Worm (Caenorhabditis elegans) whole organism, L2 larva: ENCODE results near the gene nra-1.

ENCODE experiments used
- C34F6.9 ChIP-seq: fragments of 150-350 bp; optimal IDR thresholded peaks from 2 replicates; lab custom pipeline; 2014; ENCODE audit warnings: missing biosample characterization, missing genetic modification characterization
- F13H6.1 ChIP-seq: sonication (generic microtip); optimal IDR thresholded peaks from 2 replicates; lab custom pipeline; 2016; ENCODE audit warnings: missing genetic modification characterization, missing compliant biosample characterization
- R02D3.7 ChIP-seq: fragments of 150-350 bp; optimal IDR thresholded peaks from 2 replicates; lab custom pipeline; 2014; ENCODE audit warnings: missing biosample characterization, missing genetic modification characterization
- Y55F3AM.14 ChIP-seq: fragments of 200-800 bp; sonication (Bioruptor generic); optimal IDR thresholded peaks from 2 replicates; lab custom pipeline; 2018; ENCODE audit warnings: mild to moderate bottlenecking, missing genetic modification characterization, missing compliant biosample characterization
- ZK546.5 ChIP-seq: sonication (generic microtip); optimal IDR thresholded peaks from 2 replicates; lab custom pipeline; 2017; ENCODE audit warnings: missing biosample characterization, missing genetic modification characterization
- ama-1 ChIP-seq: fragments of 150-350 bp; optimal IDR thresholded peaks from 2 replicates; lab custom pipeline; 2018; ENCODE audit warnings: inconsistent platforms
- blmp-1 ChIP-seq: sonication (generic microtip); optimal IDR thresholded peaks from 2 replicates; lab custom pipeline; 2017; ENCODE audit warnings: missing genetic modification characterization, mild to moderate bottlenecking, missing compliant biosample characterization, antibody characterized with exemption, moderate library complexity; ENCODE audit not compliant: insufficient read depth
- ceh-16 ChIP-seq: fragments of 150-350 bp; optimal IDR thresholded peaks from 2 replicates; lab custom pipeline; 2014; ENCODE audit warnings: missing biosample characterization, missing genetic modification characterization
- ceh-82 ChIP-seq: fragments of 150-350 bp; optimal IDR thresholded peaks from 2 replicates; lab custom pipeline; 2014; ENCODE audit warnings: missing biosample characterization, missing genetic modification characterization
- crh-2 ChIP-seq: sonication (generic microtip); optimal IDR thresholded peaks from 2 replicates; lab custom pipeline; 2017; ENCODE audit warnings: missing biosample characterization, missing genetic modification characterization
- egl-27 ChIP-seq: sonication (generic microtip); optimal IDR thresholded peaks from 3 replicates; lab custom pipeline; 2017; ENCODE audit warnings: missing biosample characterization, missing genetic modification reagents, missing genetic modification characterization
- elt-1 ChIP-seq: fragments of 150-350 bp; optimal IDR thresholded peaks from 2 replicates; lab custom pipeline; 2014; ENCODE audit warnings: missing biosample characterization, missing genetic modification characterization
- elt-3 ChIP-seq: sonication (generic microtip); optimal IDR thresholded peaks from 2 replicates; lab custom pipeline; 2017; ENCODE audit warnings: missing biosample characterization, missing genetic modification characterization
- fos-1 ChIP-seq: fragments of 150-350 bp; optimal IDR thresholded peaks from 2 replicates; lab custom pipeline; 2014; ENCODE audit warnings: missing biosample characterization, missing genetic modification characterization
- lin-11 ChIP-seq: fragments of 150-350 bp; sonication (generic microtip); optimal IDR thresholded peaks from 2 replicates; lab custom pipeline; 2014; ENCODE audit warnings: missing biosample characterization, missing genetic modification characterization, inconsistent platforms, mixed read lengths
- lin-13 ChIP-seq: fragments of 150-350 bp; optimal IDR thresholded peaks from 2 replicates; lab custom pipeline; 2014; ENCODE audit warnings: missing biosample characterization, missing genetic modification reagents, missing genetic modification characterization
- lsy-2 ChIP-seq, 2 experiments: fragments of 150-350 bp in 1 of 2; sonication (generic microtip) in 1 of 2; optimal IDR thresholded peaks; 2 replicates each; lab custom pipeline; 2014 to 2017; ENCODE audit warnings: missing biosample characterization in 2 of 2, missing genetic modification characterization in 2 of 2
- mab-5 ChIP-seq: fragments of 150-350 bp; optimal IDR thresholded peaks from 2 replicates; lab custom pipeline; 2014; ENCODE audit warnings: missing biosample characterization, missing genetic modification characterization
- mdl-1 ChIP-seq, 2 experiments: fragments of 150-350 bp in 1 of 2; sonication (generic microtip) in 1 of 2; optimal IDR thresholded peaks; 2 replicates each; lab custom pipeline; 2017; ENCODE audit warnings: missing biosample characterization in 2 of 2, missing genetic modification characterization in 2 of 2
- nhr-11 ChIP-seq: fragments of 150-350 bp; optimal IDR thresholded peaks from 2 replicates; lab custom pipeline; 2014; ENCODE audit warnings: missing biosample characterization, missing genetic modification characterization
- nhr-129 ChIP-seq: fragments of 150-350 bp; optimal IDR thresholded peaks from 2 replicates; lab custom pipeline; 2014; ENCODE audit warnings: missing biosample characterization, missing genetic modification characterization
- nhr-23 ChIP-seq: fragments of 150-350 bp; optimal IDR thresholded peaks from 2 replicates; lab custom pipeline; 2014; ENCODE audit warnings: missing biosample characterization, missing genetic modification reagents, missing genetic modification characterization
- nhr-237 ChIP-seq: fragments of 150-350 bp; optimal IDR thresholded peaks from 2 replicates; lab custom pipeline; 2014; ENCODE audit warnings: missing biosample characterization, missing genetic modification characterization
- nhr-25 ChIP-seq: fragments of 150-350 bp; sonication (generic microtip); optimal IDR thresholded peaks from 3 replicates; lab custom pipeline; 2014; ENCODE audit warnings: missing biosample characterization, missing genetic modification characterization
- nhr-6 ChIP-seq: fragments of 150-350 bp; optimal IDR thresholded peaks from 2 replicates; lab custom pipeline; 2014; ENCODE audit warnings: missing biosample characterization, missing genetic modification characterization
- sem-4 ChIP-seq: fragments of 150-350 bp; optimal IDR thresholded peaks from 2 replicates; lab custom pipeline; 2014; ENCODE audit warnings: missing biosample characterization, missing genetic modification reagents, missing genetic modification characterization
- skn-1 ChIP-seq: sonication (generic microtip); optimal IDR thresholded peaks from 2 replicates; lab custom pipeline; 2017; ENCODE audit warnings: missing biosample characterization, missing genetic modification characterization
- sma-3 ChIP-seq: sonication (generic microtip); optimal IDR thresholded peaks from 2 replicates; lab custom pipeline; 2016; ENCODE audit warnings: missing genetic modification reagents, missing genetic modification characterization, missing compliant biosample characterization
- sma-9 ChIP-seq, 2 experiments: fragments of 150-350 bp in 1 of 2; sonication (generic microtip) in 1 of 2; optimal IDR thresholded peaks; 2 replicates each; lab custom pipeline; 2014 to 2016; ENCODE audit warnings: missing genetic modification characterization in 2 of 2, mild to moderate bottlenecking in 1 of 2, missing biosample characterization in 1 of 2, missing compliant biosample characterization in 1 of 2, missing genetic modification reagents in 1 of 2, moderate library complexity in 1 of 2
- snpc-4 ChIP-seq: fragments of 150-350 bp; optimal IDR thresholded peaks from 2 replicates; lab custom pipeline; 2014; ENCODE audit warnings: missing biosample characterization, missing genetic modification characterization
- unc-55 ChIP-seq: fragments of 150-350 bp; sonication (generic microtip); optimal IDR thresholded peaks from 3 replicates; lab custom pipeline; 2014; ENCODE audit warnings: missing biosample characterization, missing genetic modification reagents, missing genetic modification characterization
- unc-62 ChIP-seq: fragments of 150-350 bp; optimal IDR thresholded peaks from 2 replicates; lab custom pipeline; 2014; ENCODE audit warnings: missing biosample characterization, missing genetic modification reagents, missing genetic modification characterization
- zag-1 ChIP-seq: fragments of 150-350 bp; optimal IDR thresholded peaks from 2 replicates; lab custom pipeline; 2014; ENCODE audit warnings: missing biosample characterization, missing genetic modification characterization
- ztf-11 ChIP-seq: sonication (generic microtip); optimal IDR thresholded peaks from 2 replicates; lab custom pipeline; 2017; ENCODE audit warnings: missing biosample characterization, missing genetic modification characterization

Gene nra-1

DNA sequence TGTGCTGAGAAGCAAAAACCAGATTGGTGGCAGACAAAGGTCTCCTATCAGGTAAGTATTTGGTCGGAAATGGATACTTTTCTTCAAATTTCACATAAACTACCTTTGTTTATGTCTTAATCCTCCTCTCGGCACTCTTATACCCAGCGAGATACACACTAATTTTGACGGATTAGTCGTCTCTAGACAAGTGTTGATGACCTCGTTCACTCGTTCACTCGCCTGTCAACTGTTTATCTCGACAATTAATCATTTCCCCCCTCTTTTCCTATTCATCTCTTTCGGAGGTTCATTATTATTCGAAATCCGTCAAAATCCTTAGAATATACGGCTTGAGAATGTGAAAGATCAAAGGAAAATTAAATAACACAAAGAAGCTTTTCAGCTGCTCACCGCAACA is 14.3 kb downstream of the nra-1 start:
- no peak for TF ChIP-seq C34F6.9 (tag; lab: Kevin White, UChicago)
- peak; percentile 17 for TF ChIP-seq ceh-16

- TF ChIP-seq blmp-1 (tag; lab: Kevin White, UChicago) (no peak), nhr-237 (no peak), Y55F3AM.14 (no peak), fos-1 (tag; lab: Kevin White, UChicago) (no peak), mab-5 (tag; lab: Kevin White, UChicago) (no peak), lin-11 (tag; lab: Kevin White, UChicago) (no peak), unc-62 (no peak), lsy-2 (tag; optimal IDR thresholded peaks at IDR 0.05; lab: Kevin White, UChicago) (no peak), sma-3 (GFP tag; lab: Kevin White, UChicago) (no peak), nhr-25 (tag; lab: Kevin White, UChicago) (no peak), skn-1 (tag; lab: Kevin White, UChicago) (no peak), elt-1 (tag; lab: Kevin White, UChicago) (no peak)
- TF ChIP-seq, all 48 proteins: peak for 0
Observed at ce11 chrIV:17269042-17269441, 15.0 kb downstream of the nra-1 start, which contains the start of gene atgp-1. atgp-1 (plus strand) TSS chrIV:17269342.

- TF ChIP-seq nhr-129 (peak; percentile 87), zag-1 (tag; lab: Kevin White, UChicago) (peak; percentile 5), sma-9 (GFP tag; optimal IDR thresholded peaks at IDR 0.05; lab: Kevin White, UChicago) (peak; percentile 45), sma-9 (tag; optimal IDR thresholded peaks at IDR 0.05; lab: Kevin White, UChicago) (no peak), snpc-4 (peak; percentile 10), skn-1 (tag; lab: Kevin White, UChicago) (no peak), F13H6.1 (tag; lab: Kevin White, UChicago) (peak; percentile 24), lsy-2 (tag; optimal IDR thresholded peaks at IDR 0.05; lab: Kevin White, UChicago) (peak in 1 of 2 experiments; percentile 51), elt-1 (tag; lab: Kevin White, UChicago) (no peak), ceh-82 (tag; lab: Kevin White, UChicago) (no peak), C34F6.9 (tag; lab: Kevin White, UChicago) (peak; percentile 73), sem-4 (peak; percentile 65), Y55F3AM.14 (no peak), fos-1 (tag; lab: Kevin White, UChicago) (peak; percentile 62), nhr-23 (no peak), mab-5 (tag; lab: Kevin White, UChicago) (peak; percentile 62), unc-55 (GFP tag; lab: Kevin White, UChicago) (peak; percentile 56), lin-13 (GFP tag; lab: Kevin White, UChicago) (peak; percentile 8), sma-3 (GFP tag; lab: Kevin White, UChicago) (no peak), nhr-25 (tag; lab: Kevin White, UChicago) (no peak), crh-2 (peak; percentile 80), ama-1 (lab: Kevin White, UChicago) (peak; percentile 41), mdl-1 (tag; optimal IDR thresholded peaks at IDR 0.05; lab: Kevin White, UChicago) (no peak), unc-62 (no peak), ZK546.5 (tag; lab: Kevin White, UChicago) (no peak)
Observed at ce11 chrIV:17268628-17269027, 15.4 kb downstream of the nra-1 start.

- TF ChIP-seq R02D3.7 (tag; lab: Kevin White, UChicago) (no peak), nhr-6 (no peak), egl-27 (tag; lab: Kevin White, UChicago) (no peak), unc-62 (no peak), snpc-4 (no peak), ceh-16 (no peak), ztf-11 (no peak), C34F6.9 (tag; lab: Kevin White, UChicago) (no peak), blmp-1 (tag; lab: Kevin White, UChicago) (no peak), zag-1 (tag; lab: Kevin White, UChicago) (no peak), nhr-11 (no peak), nhr-237 (no peak)
- TF ChIP-seq, all 48 proteins: peak for 0
Observed at ce11 chrIV:17268069-17268468, 15.9 kb downstream of the nra-1 start.

ce11 chrIV:17267304-17267891 is 16.6 kb downstream of the nra-1 start:
- TF ChIP-seq elt-3, result no peak
- peak; percentile 70 for TF ChIP-seq unc-55 (GFP tag; lab: Kevin White, UChicago)
- TF ChIP-seq lin-13 (GFP tag; lab: Kevin White, UChicago), result no peak
- TF ChIP-seq mab-5 (tag; lab: Kevin White, UChicago), result peak; percentile 27
- TF ChIP-seq, all 48 proteins: peak for 2
